Fruit fly (Drosophila melanogaster): Measurements from ENCODE around the gene CG11498.

CG11498 gene

DNA sequence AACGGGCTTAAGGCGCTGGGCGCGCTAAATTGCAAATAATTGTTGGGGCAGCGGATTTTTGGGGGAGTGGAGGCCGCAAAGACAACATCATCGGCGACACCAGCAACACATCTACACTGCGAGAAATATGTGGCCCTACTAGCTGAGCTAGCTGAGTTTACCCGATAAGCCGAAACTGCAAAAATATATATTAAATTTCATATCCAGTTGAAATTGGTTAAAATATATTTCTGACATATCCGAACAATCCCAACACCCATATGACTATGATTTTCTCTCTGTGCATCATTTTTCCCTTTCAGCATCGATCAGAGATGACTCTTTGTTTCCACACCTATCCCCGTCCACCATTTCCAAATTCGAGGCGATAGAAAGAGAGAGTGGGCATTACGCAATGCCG lies 29.6 kb upstream of the CG11498 start (continued):
- TF ChIP-seq ranshi (GFP tag; IDR thresholded peaks at IDR 0.05) (peak; percentile 86), trem (tag; optimal IDR thresholded peaks at IDR 0.05) (peak; percentile 35), Sry-δ (GFP tag; optimal IDR thresholded peaks at IDR 0.05) (no peak), CG8944 (GFP tag; optimal IDR thresholded peaks at IDR 0.05) (peak; percentile 11), pho (GFP tag; optimal IDR thresholded peaks at IDR 0.05) (no peak), Stat92E (GFP tag; optimal IDR thresholded peaks at IDR 0.05) (no peak), sim (GFP tag; IDR thresholded peaks at IDR 0.05) (peak; percentile 75), usp (GFP tag; optimal IDR thresholded peaks at IDR 0.05) (no peak), so (GFP tag; IDR thresholded peaks at IDR 0.05) (peak; percentile 76; the same call in 2 of the 3 replicates), run (tag; optimal IDR thresholded peaks at IDR 0.05) (peak; percentile 36), kni (GFP tag; optimal IDR thresholded peaks at IDR 0.05) (no peak), CG15073 (GFP tag; optimal IDR thresholded peaks at IDR 0.05) (no peak), CG9215 (GFP tag; IDR thresholded peaks at IDR 0.05) (peak; percentile 63; the same call in 1 of the 2 replicates), D19B (GFP tag; optimal IDR thresholded peaks at IDR 0.05) (peak; percentile 13), al (GFP tag; IDR thresholded peaks at IDR 0.05) (peak; percentile 35; the same call in 1 of the 2 replicates), yki (optimal IDR thresholded peaks at IDR 0.05) (no peak), Eip74EF (GFP tag; optimal IDR thresholded peaks at IDR 0.05) (peak in 1 of 2 experiments; percentile 63), Atf-2 (GFP tag; optimal IDR thresholded peaks at IDR 0.05) (peak; percentile 18), cwo (GFP tag; optimal IDR thresholded peaks at IDR 0.05) (peak; percentile 52), CTCF (GFP tag; optimal IDR thresholded peaks at IDR 0.05) (peak; percentile 3), org-1 (GFP tag; optimal IDR thresholded peaks at IDR 0.05) (peak; percentile 53), CG8089 (GFP tag; optimal IDR thresholded peaks at IDR 0.05) (no peak), pros (GFP tag; optimal IDR thresholded peaks at IDR 0.05) (no peak), az2 (GFP tag; optimal IDR thresholded peaks at IDR 0.05) (peak; percentile 77), CG10321 (GFP tag; IDR thresholded peaks at IDR 0.05) (no peak), CG17912 (GFP tag; optimal IDR thresholded peaks at IDR 0.05) (no peak), sens (GFP tag) (peak; percentile 89), CG11247 (GFP tag; IDR thresholded peaks at IDR 0.05) (peak; percentile 67), jigr1 (GFP tag; IDR thresholded peaks at IDR 0.05) (peak; percentile 72; the same call in 2 of the 3 replicates), Ets65A (GFP tag) (peak; percentile 90), ab (GFP tag; optimal IDR thresholded peaks at IDR 0.05) (peak; percentile 21), B-H2 (GFP tag; optimal IDR thresholded peaks at IDR 0.05) (no peak), Hand (GFP tag; optimal IDR thresholded peaks at IDR 0.05) (no peak), CG5953 (GFP tag; IDR thresholded peaks at IDR 0.05) (peak; percentile 67; the same call in 1 of the 2 replicates), Hr51 (GFP tag; optimal IDR thresholded peaks at IDR 0.05) (peak; percentile 20 to 80), CG2712 (tag; optimal IDR thresholded peaks at IDR 0.05) (peak; percentile 79), Hsf (GFP tag; optimal IDR thresholded peaks at IDR 0.05) (peak; percentile 62), Ets97D (GFP tag; optimal IDR thresholded peaks at IDR 0.05) (peak; percentile 19), Adf1 (GFP tag; IDR thresholded peaks at IDR 0.05) (no peak), gro (GFP tag; optimal IDR thresholded peaks at IDR 0.05) (no peak), zfh1 (GFP tag; IDR thresholded peaks at IDR 0.05) (peak; percentile 81), CG16815 (GFP tag; optimal IDR thresholded peaks at IDR 0.05) (peak; percentile 29), fd64A (GFP tag; optimal IDR thresholded peaks at IDR 0.05) (peak; percentile 68), CG8290 (GFP tag; optimal IDR thresholded peaks at IDR 0.05) (no peak), CG8290 (tag; optimal IDR thresholded peaks at IDR 0.05) (peak in 1 of 2 experiments; percentile 82), gcm (GFP tag; optimal IDR thresholded peaks at IDR 0.05) (peak; percentile 28), Hey (tag; optimal IDR thresholded peaks at IDR 0.05) (no peak), CG17568 (GFP tag; optimal IDR thresholded peaks at IDR 0.05) (peak; percentile 30), gt (GFP tag; IDR thresholded peaks at IDR 0.05) (peak; percentile 42; the same call in 1 of the 2 replicates), Hr39 (optimal IDR thresholded peaks at IDR 0.05) (no peak), CG42726 (GFP tag; IDR thresholded peaks at IDR 0.05; ENCODE audit: partially characterized antibody) (no peak), ash1 (GFP tag; optimal IDR thresholded peaks at IDR 0.05) (no peak), HmgD (GFP tag; optimal IDR thresholded peaks at IDR 0.05) (no peak)
